Worm (Caenorhabditis elegans): Measurements from ENCODE around the gene ulp-2.

ulp-2 gene

DNA sequence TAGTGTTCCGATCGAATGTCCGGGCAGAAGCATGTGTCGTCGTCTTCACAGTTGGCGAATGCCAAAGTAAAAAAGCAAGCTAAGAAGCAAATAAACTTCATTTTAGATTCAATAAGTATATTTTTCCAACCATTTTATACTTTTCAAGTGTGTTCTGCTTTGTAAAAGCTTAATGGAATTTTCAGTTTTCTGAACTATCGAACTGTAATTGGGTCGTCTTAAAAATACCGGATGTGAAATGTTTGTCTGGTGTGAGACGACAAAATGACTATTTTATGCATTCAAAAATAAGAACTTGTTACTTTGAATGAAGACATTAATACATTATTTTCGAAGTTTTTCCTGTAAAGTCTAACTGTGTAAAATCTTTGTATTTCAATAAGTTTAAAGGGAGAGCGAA is 39.0 kb upstream of the ulp-2 start, which contains the start of gene F59A6.11:
TSS of gene F59A6.11 (minus strand) at position 101 of the 400 bp plus-strand sequence.
- no peak for TF ChIP-seq F44E2.7 (GFP tag; IDR thresholded peaks at IDR 0.05)

- TF ChIP-seq hlh-30 (tag; optimal IDR thresholded peaks at IDR 0.05; ENCODE audit: insufficient read depth): peak; percentile 20
- peak; percentile 7; the same call in 1 of the 2 replicates for TF ChIP-seq dmd-6 (GFP tag; IDR thresholded peaks at IDR 0.05)
- no peak for TF ChIP-seq nhr-76 (tag; optimal IDR thresholded peaks at IDR 0.05)
- TF ChIP-seq F26F4.8 (GFP tag; conservative IDR thresholded peaks at IDR 0.05): no peak
- no peak for TF ChIP-seq pqm-1 (tag; optimal IDR thresholded peaks at IDR 0.05)
- TF ChIP-seq mdt-29 (GFP tag; IDR thresholded peaks at IDR 0.05): no peak
- no peak for TF ChIP-seq rbr-2 (tag; optimal IDR thresholded peaks at IDR 0.05)
These were observed 35.3 kb upstream of the ulp-2 start, which contains the start of gene rnh-1.0 for ce11 chrII:4994939-4995338. Gene rnh-1.0, plus strand, starts transcription at chrII:4995327.

DNA sequence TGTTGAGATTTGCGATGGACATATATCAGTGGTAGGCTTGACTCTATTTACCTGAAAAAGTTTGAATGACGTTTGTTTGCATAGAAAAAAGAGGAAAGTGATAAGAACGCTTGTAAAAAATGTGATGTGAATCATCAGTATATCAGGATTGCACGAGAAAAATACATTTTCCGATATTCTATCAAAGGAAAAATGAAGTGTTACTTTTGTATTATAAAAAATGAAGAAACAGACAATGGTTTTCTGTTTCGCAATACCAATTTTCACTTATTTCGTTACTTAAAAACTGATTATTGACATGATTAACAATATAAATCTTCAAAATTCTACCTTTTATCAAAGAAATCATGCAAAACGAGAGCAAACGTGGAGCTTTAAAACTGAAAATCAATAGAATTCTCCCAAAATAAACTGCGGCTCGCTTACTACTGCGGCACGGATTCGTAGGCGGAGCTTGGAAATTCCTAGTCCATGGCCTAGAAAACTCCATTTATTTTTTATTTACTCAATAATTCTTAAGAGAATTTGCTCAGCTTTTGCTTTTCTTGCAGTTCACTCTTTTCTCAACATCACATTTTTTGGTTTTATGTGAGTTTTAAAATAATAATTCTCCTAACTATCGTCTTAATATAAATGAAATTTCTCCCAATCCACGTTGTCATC is 34.0 kb upstream of the ulp-2 start, which contains the start of the genes eif-1 and vps-24:
TSS of gene eif-1 (minus strand) at position 51 of the 663 bp plus-strand sequence.
TSS of gene vps-24 (plus strand) at position 469 of the 663 bp plus-strand sequence.
- TF ChIP-seq R02D3.7 (tag; optimal IDR thresholded peaks at IDR 0.05) (no peak), attf-4 (tag; optimal IDR thresholded peaks at IDR 0.05) (no peak), Y105C5A.15 (GFP tag; IDR thresholded peaks at IDR 0.05) (no peak), unc-130 (GFP tag; optimal IDR thresholded peaks at IDR 0.05) (peak; percentile 83), fkh-10 (GFP tag; optimal IDR thresholded peaks at IDR 0.05) (peak; percentile 31), dve-1 (tag; optimal IDR thresholded peaks at IDR 0.05; ENCODE audit: insufficient read depth) (peak; percentile 16), dpl-1 (GFP tag; optimal IDR thresholded peaks at IDR 0.05) (peak; percentile 71), set-16 (GFP tag; IDR thresholded peaks at IDR 0.05) (no peak), lin-38 (GFP tag; IDR thresholded peaks at IDR 0.05) (peak; percentile 52), aha-1 (tag) (peak; percentile 95), dmd-9 (GFP tag; IDR thresholded peaks at IDR 0.05) (no peak), hif-1 (tag; optimal IDR thresholded peaks at IDR 0.05) (peak in 1 of 2 experiments; percentile 68), nhr-6 (tag; optimal IDR thresholded peaks at IDR 0.05) (peak; percentile 59), F26F4.8 (GFP tag; conservative IDR thresholded peaks at IDR 0.05) (no peak), daf-16 (GFP tag; optimal IDR thresholded peaks at IDR 0.05) (no peak), daf-16 (tag; optimal IDR thresholded peaks at IDR 0.05) (peak; percentile 47), zfp-3 (GFP tag; conservative IDR thresholded peaks at IDR 0.05) (no peak), madf-5 (GFP tag; IDR thresholded peaks at IDR 0.05) (no peak), T20F7.1 (GFP tag; optimal IDR thresholded peaks at IDR 0.05) (no peak), hlh-30 (tag; optimal IDR thresholded peaks at IDR 0.05; ENCODE audit: insufficient read depth) (no peak), lin-29 (GFP tag; IDR thresholded peaks at IDR 0.05) (no peak), nhr-41 (GFP tag; IDR thresholded peaks at IDR 0.05) (no peak), lsy-2 (tag; optimal IDR thresholded peaks at IDR 0.05) (peak in 1 of 2 experiments; percentile 62), mep-1 (tag; optimal IDR thresholded peaks at IDR 0.05) (peak; percentile 18), rbr-2 (tag; optimal IDR thresholded peaks at IDR 0.05) (peak; percentile 3), mxl-3 (GFP tag; optimal IDR thresholded peaks at IDR 0.05) (peak; percentile 24), lin-13 (GFP tag; optimal IDR thresholded peaks at IDR 0.05) (peak; percentile 48), Y48G9A.11 (GFP tag; IDR thresholded peaks at IDR 0.05) (0 out of 2 replicates have a peak, but pooled peaks have one; percentile 20), tag-97 (GFP tag; IDR thresholded peaks at IDR 0.05) (no peak), F10B5.3 (tag; optimal IDR thresholded peaks at IDR 0.05) (no peak), nhr-102 (tag; optimal IDR thresholded peaks at IDR 0.05) (no peak), lin-15B (tag; optimal IDR thresholded peaks at IDR 0.05) (no peak), zip-2 (tag; optimal IDR thresholded peaks at IDR 0.05) (no peak), mes-2 (tag; optimal IDR thresholded peaks at IDR 0.05; ENCODE audit: poor library complexity, severe bottlenecking) (peak; percentile 96)
